Fruit fly (Drosophila melanogaster) whole organism, larva: Measurements from ENCODE around the gene Cont.

ENCODE experiments used
- noc ChIP-seq: fragments of 200-800 bp; sonication (Bioruptor generic); optimal IDR thresholded peaks from 3 replicates; lab custom pipeline; 2019; ENCODE audit warnings: missing biosample characterization, mild to moderate bottlenecking, missing genetic modification characterization, moderate library complexity

The Cont gene

dm6 chr3R:4381079-4381919, at the start of gene Cont:
TSS of gene Cont (plus strand) at chr3R:4381306.
- TF ChIP-seq noc (tag; lab: Kevin White, UChicago), result no peak

dm6 chr3R:4333964-4334363, 47.1 kb upstream of the Cont start, which contains the start of gene CG9776:
TSS of gene CG9776 (minus strand) at chr3R:4334071.
- TF ChIP-seq noc (tag; lab: Kevin White, UChicago), result no peak

- no peak for TF ChIP-seq noc (tag; lab: Kevin White, UChicago)
These were observed 46.3 kb upstream of the Cont start, which contains the start of gene CG14645 for dm6 chr3R:4334798-4335197. TSS of gene CG14645 (plus strand) at chr3R:4335098.

dm6 chr3R:4337580-4337979, 43.5 kb upstream of the Cont start, which contains the start of the genes Skp2 and CG1103:
TSS of gene Skp2 (minus strand) at chr3R:4337674.
TSS of gene CG1103 (plus strand) at chr3R:4337755.
- TF ChIP-seq noc (tag; lab: Kevin White, UChicago), result no peak

- no peak for TF ChIP-seq noc (tag; lab: Kevin White, UChicago)
These were observed 40.9 kb upstream of the Cont start for dm6 chr3R:4340174-4340573.

dm6 chr3R:4341177-4341576, 39.9 kb upstream of the Cont start:
- TF ChIP-seq noc (tag; lab: Kevin White, UChicago), result no peak

- no peak for TF ChIP-seq noc (tag; lab: Kevin White, UChicago)
These were observed 34.5 kb upstream of the Cont start, which contains the start of gene hkb for dm6 chr3R:4346636-4347035. TSS of gene hkb (minus strand) at chr3R:4346646.

- TF ChIP-seq noc (tag; lab: Kevin White, UChicago), result no peak
These were observed 32.8 kb upstream of the Cont start for dm6 chr3R:4348197-4348814.

- no peak for TF ChIP-seq noc (tag; lab: Kevin White, UChicago)
These were observed 30.9 kb upstream of the Cont start for dm6 chr3R:4350199-4350598.

dm6 chr3R:4353569-4353968, 27.5 kb upstream of the Cont start:
- no peak for TF ChIP-seq noc (tag; lab: Kevin White, UChicago)

- TF ChIP-seq noc (tag; lab: Kevin White, UChicago), result no peak
These were observed 21.5 kb upstream of the Cont start, which contains the start of gene CG1090 for dm6 chr3R:4359625-4360024. TSS of gene CG1090 (plus strand) at chr3R:4359883.

- TF ChIP-seq noc (tag; lab: Kevin White, UChicago), result no peak
These were observed 20.4 kb upstream of the Cont start for dm6 chr3R:4360668-4361110.

- no peak for TF ChIP-seq noc (tag; lab: Kevin White, UChicago)
These were observed 19.1 kb upstream of the Cont start for dm6 chr3R:4362010-4362409.

- TF ChIP-seq noc (tag; lab: Kevin White, UChicago), result peak; percentile 81
These were observed 2.4 kb upstream of the Cont start, which contains the start of gene Sfxn1-3 for dm6 chr3R:4378363-4379354. TSS of gene Sfxn1-3 (plus strand) at chr3R:4378600.

- no peak for TF ChIP-seq noc (tag; lab: Kevin White, UChicago)
These were observed 1.1 kb downstream of the Cont start for dm6 chr3R:4382165-4382564.
